Worm (Caenorhabditis elegans) whole organism, L2 larva: ENCODE results near the gene srbc-63.

ENCODE experiments used
- F13H6.1 ChIP-seq: sonication (generic microtip); optimal IDR thresholded peaks from 2 replicates; lab custom pipeline; 2016; ENCODE audit warnings: missing genetic modification characterization, missing compliant biosample characterization
- aly-2 ChIP-seq: fragments of 150-350 bp; optimal IDR thresholded peaks from 2 replicates; lab custom pipeline; 2014; ENCODE audit warnings: missing biosample characterization, missing genetic modification characterization
- ama-1 ChIP-seq: fragments of 150-350 bp; optimal IDR thresholded peaks from 2 replicates; lab custom pipeline; 2018; ENCODE audit warnings: inconsistent platforms
- blmp-1 ChIP-seq: sonication (generic microtip); optimal IDR thresholded peaks from 2 replicates; lab custom pipeline; 2017; ENCODE audit warnings: missing genetic modification characterization, mild to moderate bottlenecking, missing compliant biosample characterization, antibody characterized with exemption, moderate library complexity; ENCODE audit not compliant: insufficient read depth
- elt-1 ChIP-seq: fragments of 150-350 bp; optimal IDR thresholded peaks from 2 replicates; lab custom pipeline; 2014; ENCODE audit warnings: missing biosample characterization, missing genetic modification characterization
- lin-39 ChIP-seq: fragments of 150-350 bp; optimal IDR thresholded peaks from 2 replicates; lab custom pipeline; 2014; ENCODE audit warnings: missing biosample characterization, missing genetic modification reagents, missing genetic modification characterization
- nhr-12 ChIP-seq: fragments of 150-350 bp; optimal IDR thresholded peaks from 2 replicates; lab custom pipeline; 2014; ENCODE audit warnings: missing biosample characterization, missing genetic modification characterization
- sem-4 ChIP-seq: fragments of 150-350 bp; optimal IDR thresholded peaks from 2 replicates; lab custom pipeline; 2014; ENCODE audit warnings: missing biosample characterization, missing genetic modification reagents, missing genetic modification characterization
- skn-1 ChIP-seq: sonication (generic microtip); optimal IDR thresholded peaks from 2 replicates; lab custom pipeline; 2017; ENCODE audit warnings: missing biosample characterization, missing genetic modification characterization
- unc-39 ChIP-seq: fragments of 150-350 bp; optimal IDR thresholded peaks from 2 replicates; lab custom pipeline; 2014; ENCODE audit warnings: missing biosample characterization, missing genetic modification characterization
- unc-62 ChIP-seq: fragments of 150-350 bp; optimal IDR thresholded peaks from 2 replicates; lab custom pipeline; 2014; ENCODE audit warnings: missing biosample characterization, missing genetic modification reagents, missing genetic modification characterization
- ztf-11 ChIP-seq: sonication (generic microtip); optimal IDR thresholded peaks from 2 replicates; lab custom pipeline; 2017; ENCODE audit warnings: missing biosample characterization, missing genetic modification characterization

- TF ChIP-seq skn-1 (tag; lab: Kevin White, UChicago), result no peak
- no peak for TF ChIP-seq ama-1 (lab: Kevin White, UChicago)
- TF ChIP-seq unc-62 (GFP tag; lab: Kevin White, UChicago), result no peak
- TF ChIP-seq elt-1 (tag; lab: Kevin White, UChicago), result no peak
- TF ChIP-seq sem-4 (tag; lab: Kevin White, UChicago), result no peak
- TF ChIP-seq ztf-11 (tag; lab: Kevin White, UChicago), result no peak
- no peak for TF ChIP-seq aly-2
- no peak for TF ChIP-seq blmp-1 (tag; lab: Kevin White, UChicago)
- no peak for TF ChIP-seq lin-39
- TF ChIP-seq F13H6.1 (tag; lab: Kevin White, UChicago), result no peak
- TF ChIP-seq nhr-12, result no peak
- TF ChIP-seq unc-39 (tag; lab: Kevin White, UChicago), result no peak
These were observed 31.7 kb downstream of the srbc-63 start, which contains the start of gene dhs-23 for ce11 chrV:15380857-15381256.
